Worm (Caenorhabditis elegans): ENCODE results near the gene aakg-5.

The aakg-5 gene

ce11 chrII:9989533-9989932 is 14.6 kb upstream of the aakg-5 start:
- TF ChIP-seq pha-4 (tag; optimal IDR thresholded peaks at IDR 0.05) (no peak), lin-11 (tag; optimal IDR thresholded peaks at IDR 0.05) (no peak), hlh-6 (tag; optimal IDR thresholded peaks at IDR 0.05) (no peak), unc-55 (GFP tag; optimal IDR thresholded peaks at IDR 0.05) (no peak), ceh-18 (tag; optimal IDR thresholded peaks at IDR 0.05) (peak; percentile 11), C38D4.7 (GFP tag; optimal IDR thresholded peaks at IDR 0.05) (no peak)

ce11 chrII:9988620-9989019 is 13.7 kb upstream of the aakg-5 start:
- TF ChIP-seq dmd-4 (tag; optimal IDR thresholded peaks at IDR 0.05; ENCODE audit: borderline replicate concordance): no peak
- TF ChIP-seq nhr-232 (tag; optimal IDR thresholded peaks at IDR 0.05): no peak
- TF ChIP-seq ceh-31 (tag; optimal IDR thresholded peaks at IDR 0.05): no peak
- TF ChIP-seq ceh-19 (GFP tag; optimal IDR thresholded peaks at IDR 0.05): no peak
- no peak for TF ChIP-seq sdc-2 (tag; optimal IDR thresholded peaks at IDR 0.05)
- no peak for TF ChIP-seq pros-1 (tag; optimal IDR thresholded peaks at IDR 0.05)
- TF ChIP-seq eyg-1 (tag; optimal IDR thresholded peaks at IDR 0.05): no peak
- no peak for TF ChIP-seq ceh-48 (tag; optimal IDR thresholded peaks at IDR 0.05)
- TF ChIP-seq ceh-24 (tag; optimal IDR thresholded peaks at IDR 0.05): no peak
- TF ChIP-seq ref-2 (tag; optimal IDR thresholded peaks at IDR 0.05): no peak
- TF ChIP-seq fax-1 (tag; optimal IDR thresholded peaks at IDR 0.05): no peak
- TF ChIP-seq pax-1 (tag; optimal IDR thresholded peaks at IDR 0.05): no peak
- TF ChIP-seq F13H6.1 (tag; optimal IDR thresholded peaks at IDR 0.05): no peak
- TF ChIP-seq ttx-3 (tag; optimal IDR thresholded peaks at IDR 0.05): no peak
- TF ChIP-seq pha-2 (tag; optimal IDR thresholded peaks at IDR 0.05): no peak
- no peak for TF ChIP-seq T23F11.4 (GFP tag; optimal IDR thresholded peaks at IDR 0.05)

- TF ChIP-seq ceh-18 (tag; optimal IDR thresholded peaks at IDR 0.05) (peak; percentile 16), hlh-8 (tag; optimal IDR thresholded peaks at IDR 0.05) (peak; percentile 27), tbx-2 (tag; optimal IDR thresholded peaks at IDR 0.05) (no peak)
Measured at ce11 chrII:9986635-9987575, 12.0 kb upstream of the aakg-5 start.

ce11 chrII:9984866-9985336 is 10.0 kb upstream of the aakg-5 start:
- TF ChIP-seq hlh-13 (GFP tag; optimal IDR thresholded peaks at IDR 0.05) (no peak), ceh-18 (tag; optimal IDR thresholded peaks at IDR 0.05) (peak; percentile 93), fkh-10 (GFP tag; optimal IDR thresholded peaks at IDR 0.05) (no peak), ceh-19 (GFP tag; optimal IDR thresholded peaks at IDR 0.05) (peak; percentile 45), sdc-2 (tag; optimal IDR thresholded peaks at IDR 0.05) (peak; percentile 39), ahr-1 (tag; optimal IDR thresholded peaks at IDR 0.05) (no peak), C38D4.7 (GFP tag; optimal IDR thresholded peaks at IDR 0.05) (no peak), nfya-1 (tag; optimal IDR thresholded peaks at IDR 0.05) (peak; percentile 22), elt-4 (tag; optimal IDR thresholded peaks at IDR 0.05) (no peak), npax-4 (tag; optimal IDR thresholded peaks at IDR 0.05) (no peak), ets-4 (tag; optimal IDR thresholded peaks at IDR 0.05) (no peak), K09A11.1 (tag; optimal IDR thresholded peaks at IDR 0.05; ENCODE audit: insufficient read depth) (no peak), Y22D7AL.16 (tag; optimal IDR thresholded peaks at IDR 0.05) (no peak), ref-2 (tag; optimal IDR thresholded peaks at IDR 0.05) (peak; percentile 32), pha-2 (tag; optimal IDR thresholded peaks at IDR 0.05) (no peak), hlh-15 (tag; optimal IDR thresholded peaks at IDR 0.05) (no peak), unc-55 (GFP tag; optimal IDR thresholded peaks at IDR 0.05) (peak; percentile 84), tbx-7 (tag; optimal IDR thresholded peaks at IDR 0.05) (no peak), ttx-3 (tag; optimal IDR thresholded peaks at IDR 0.05) (no peak), nhr-232 (tag; optimal IDR thresholded peaks at IDR 0.05) (no peak), hlh-30 (tag; optimal IDR thresholded peaks at IDR 0.05; ENCODE audit: insufficient read depth) (no peak), F13H6.1 (tag; optimal IDR thresholded peaks at IDR 0.05) (peak; percentile 20), ceh-2 (tag; optimal IDR thresholded peaks at IDR 0.05) (peak; percentile 30), pax-1 (tag; optimal IDR thresholded peaks at IDR 0.05) (no peak), unc-42 (tag; optimal IDR thresholded peaks at IDR 0.05) (peak; percentile 78), unc-86 (tag; optimal IDR thresholded peaks at IDR 0.05) (no peak), hlh-6 (tag; optimal IDR thresholded peaks at IDR 0.05) (peak; percentile 13), ceh-22 (tag; optimal IDR thresholded peaks at IDR 0.05) (peak; percentile 31), ceh-48 (tag; optimal IDR thresholded peaks at IDR 0.05) (peak; percentile 29), ceh-34 (tag; optimal IDR thresholded peaks at IDR 0.05) (peak; percentile 86), pha-4 (tag; optimal IDR thresholded peaks at IDR 0.05) (no peak), ceh-31 (tag; optimal IDR thresholded peaks at IDR 0.05) (peak; percentile 86), syd-9 (tag; optimal IDR thresholded peaks at IDR 0.05) (peak; percentile 11), dmd-4 (tag; optimal IDR thresholded peaks at IDR 0.05; ENCODE audit: borderline replicate concordance) (no peak), T23F11.4 (GFP tag; optimal IDR thresholded peaks at IDR 0.05) (no peak), ceh-24 (tag; optimal IDR thresholded peaks at IDR 0.05) (no peak)

All from whole organism, late embryonic.